Worm (Caenorhabditis elegans) whole organism, mixed stage, embryonic: ENCODE results near the gene rpb-2.
A peak's percentile ranks its signal among the peaks of the same experiment; 100 is the strongest.

Experiments
- M03D4.4 ChIP-seq: sonication (generic microtip); optimal IDR thresholded peaks from 2 replicates; lab custom pipeline; 2017; ENCODE audit warnings: mild to moderate bottlenecking, missing genetic modification characterization, missing compliant biosample characterization
- bed-3 ChIP-seq: fragments of 200-800 bp; sonication (Bioruptor generic); optimal IDR thresholded peaks from 3 replicates; lab custom pipeline; 2018; ENCODE audit warnings: mild to moderate bottlenecking, missing genetic modification characterization, moderate library complexity, missing compliant biosample characterization
- blmp-1 ChIP-seq: fragments of 150-350 bp; optimal IDR thresholded peaks from 2 replicates; lab custom pipeline; 2014; ENCODE audit warnings: missing biosample characterization, missing genetic modification characterization
- ceh-39 ChIP-seq: fragments of 150-350 bp; optimal IDR thresholded peaks from 2 replicates; lab custom pipeline; 2014; ENCODE audit warnings: missing biosample characterization, missing genetic modification characterization
- ceh-43 ChIP-seq: fragments of 200-800 bp; sonication (Bioruptor generic); optimal IDR thresholded peaks from 2 replicates; lab custom pipeline; 2018; ENCODE audit warnings: mild to moderate bottlenecking, missing genetic modification characterization, moderate library complexity, missing compliant biosample characterization
- ceh-83 ChIP-seq: fragments of 200-800 bp; sonication (Bioruptor generic); optimal IDR thresholded peaks from 2 replicates; lab custom pipeline; 2018; ENCODE audit warnings: mild to moderate bottlenecking, missing genetic modification characterization, missing compliant biosample characterization
- ces-1 ChIP-seq: fragments of 150-350 bp; optimal IDR thresholded peaks from 2 replicates; lab custom pipeline; 2014; ENCODE audit warnings: missing biosample characterization, missing genetic modification reagents, missing genetic modification characterization
- cnd-1 ChIP-seq: fragments of 200-800 bp; sonication (Bioruptor generic); optimal IDR thresholded peaks from 2 replicates; lab custom pipeline; 2018; ENCODE audit warnings: mild to moderate bottlenecking, missing genetic modification characterization, missing compliant biosample characterization
- drap-1 ChIP-seq: fragments of 200-800 bp; sonication (Bioruptor generic); optimal IDR thresholded peaks from 3 replicates; lab custom pipeline; 2018; ENCODE audit warnings: mild to moderate bottlenecking, missing genetic modification characterization, missing compliant biosample characterization
- elt-1 ChIP-seq: sonication (generic microtip); optimal IDR thresholded peaks from 2 replicates; lab custom pipeline; 2017; ENCODE audit warnings: missing genetic modification characterization, mild to moderate bottlenecking, missing compliant biosample characterization, antibody characterized with exemption, moderate library complexity, borderline replicate concordance; ENCODE audit not compliant: insufficient read depth
- elt-3 ChIP-seq: fragments of 150-350 bp; optimal IDR thresholded peaks from 2 replicates; lab custom pipeline; 2014; ENCODE audit warnings: missing biosample characterization, missing genetic modification characterization
- flh-1 ChIP-seq: fragments of 200-800 bp; sonication (Bioruptor generic); optimal IDR thresholded peaks from 2 replicates; lab custom pipeline; 2018; ENCODE audit warnings: mild to moderate bottlenecking, missing genetic modification characterization, moderate library complexity, missing compliant biosample characterization
- ham-2 ChIP-seq: fragments of 200-800 bp; sonication (Bioruptor generic); optimal IDR thresholded peaks from 2 replicates; lab custom pipeline; 2018; ENCODE audit warnings: mild to moderate bottlenecking, missing genetic modification characterization, missing compliant biosample characterization
- hlh-1 ChIP-seq: fragments of 150-350 bp; optimal IDR thresholded peaks from 2 replicates; lab custom pipeline; 2014; ENCODE audit warnings: missing biosample characterization, missing genetic modification reagents, missing genetic modification characterization
- lin-13 ChIP-seq: fragments of 150-350 bp; optimal IDR thresholded peaks from 2 replicates; lab custom pipeline; 2014; ENCODE audit warnings: missing biosample characterization, missing genetic modification characterization
- lin-32 ChIP-seq: fragments of 200-800 bp; sonication (Bioruptor generic); optimal IDR thresholded peaks from 2 replicates; lab custom pipeline; 2018; ENCODE audit warnings: mild to moderate bottlenecking, missing genetic modification characterization, missing compliant biosample characterization
- lsy-2 ChIP-seq: fragments of 150-350 bp; optimal IDR thresholded peaks from 2 replicates; lab custom pipeline; 2014; ENCODE audit warnings: missing biosample characterization, missing genetic modification characterization
- mab-5 ChIP-seq: fragments of 150-350 bp; optimal IDR thresholded peaks from 2 replicates; lab custom pipeline; 2014; ENCODE audit warnings: missing biosample characterization, missing genetic modification characterization
- mep-1 ChIP-seq: fragments of 150-350 bp; optimal IDR thresholded peaks from 2 replicates; lab custom pipeline; 2017; ENCODE audit warnings: missing biosample characterization, missing genetic modification reagents, missing genetic modification characterization, inconsistent platforms
- mls-2 ChIP-seq: sonication (generic microtip); optimal IDR thresholded peaks from 2 replicates; lab custom pipeline; 2016; ENCODE audit warnings: mild to moderate bottlenecking, missing genetic modification characterization, moderate library complexity, missing compliant biosample characterization
- nhr-12 ChIP-seq: fragments of 150-350 bp; optimal IDR thresholded peaks from 2 replicates; lab custom pipeline; 2014; ENCODE audit warnings: missing biosample characterization, missing genetic modification characterization
- nhr-2 ChIP-seq: fragments of 150-350 bp; optimal IDR thresholded peaks from 2 replicates; lab custom pipeline; 2014; ENCODE audit warnings: missing biosample characterization, missing genetic modification characterization
- nhr-237 ChIP-seq: fragments of 150-350 bp; optimal IDR thresholded peaks from 2 replicates; lab custom pipeline; 2014; ENCODE audit warnings: missing biosample characterization, missing genetic modification characterization
- nhr-28 ChIP-seq: fragments of 150-350 bp; optimal IDR thresholded peaks from 2 replicates; lab custom pipeline; 2014; ENCODE audit warnings: missing biosample characterization, missing genetic modification characterization
- nhr-76 ChIP-seq: sonication (generic microtip); optimal IDR thresholded peaks from 2 replicates; lab custom pipeline; 2017; ENCODE audit warnings: missing biosample characterization, missing genetic modification characterization
- pha-4 ChIP-seq: fragments of 150-350 bp; optimal IDR thresholded peaks from 2 replicates; lab custom pipeline; 2018; ENCODE audit warnings: missing biosample characterization, missing genetic modification reagents, missing genetic modification characterization
- sem-2 ChIP-seq: fragments of 200-800 bp; sonication (Bioruptor generic); optimal IDR thresholded peaks from 2 replicates; lab custom pipeline; 2018; ENCODE audit warnings: mild to moderate bottlenecking, missing genetic modification characterization, missing compliant biosample characterization
- snpc-4 ChIP-seq: fragments of 150-350 bp; optimal IDR thresholded peaks from 2 replicates; lab custom pipeline; 2014; ENCODE audit warnings: missing biosample characterization, missing genetic modification characterization
- sptf-1 ChIP-seq: sonication (generic microtip); optimal IDR thresholded peaks from 2 replicates; lab custom pipeline; 2017; ENCODE audit warnings: mild to moderate bottlenecking, missing genetic modification characterization, moderate library complexity, missing compliant biosample characterization
- tbx-8 ChIP-seq: fragments of 200-800 bp; sonication (Bioruptor generic); optimal IDR thresholded peaks from 2 replicates; lab custom pipeline; 2018; ENCODE audit warnings: mild to moderate bottlenecking, missing genetic modification characterization, moderate library complexity, missing compliant biosample characterization
- unc-120 ChIP-seq: sonication (generic microtip); optimal IDR thresholded peaks from 2 replicates; lab custom pipeline; 2017; ENCODE audit warnings: missing genetic modification characterization, missing compliant biosample characterization; ENCODE audit not compliant: poor library complexity, severe bottlenecking
- unc-39 ChIP-seq: fragments of 150-350 bp; optimal IDR thresholded peaks from 2 replicates; lab custom pipeline; 2014; ENCODE audit warnings: missing biosample characterization, missing genetic modification characterization
- unc-62 ChIP-seq: fragments of 150-350 bp; optimal IDR thresholded peaks from 2 replicates; lab custom pipeline; 2014; ENCODE audit warnings: missing biosample characterization, missing genetic modification reagents, missing genetic modification characterization
- zip-8 ChIP-seq: fragments of 150-350 bp; optimal IDR thresholded peaks from 2 replicates; lab custom pipeline; 2014; ENCODE audit warnings: missing biosample characterization, missing genetic modification characterization
- ztf-11 ChIP-seq: fragments of 150-350 bp; optimal IDR thresholded peaks from 2 replicates; lab custom pipeline; 2014; ENCODE audit warnings: missing biosample characterization, missing genetic modification characterization

The rpb-2 gene

ce11 chrIII:4956566-4956965 lies 17.2 kb downstream of the rpb-2 start, which contains the start of gene C26E6.1:
C26E6.1 (plus strand) TSS chrIII:4956866.
- TF ChIP-seq M03D4.4 (no peak), unc-39 (no peak), zip-8 (tag; lab: Kevin White, UChicago) (no peak), lin-13 (tag; lab: Kevin White, UChicago) (no peak), hlh-1 (no peak), ham-2 (GFP tag; lab: Kevin White, UChicago) (no peak)
- TF ChIP-seq, all 35 proteins: peak for 0

- TF ChIP-seq unc-39 = no peak
- TF ChIP-seq drap-1 = no peak
- no peak for TF ChIP-seq cnd-1 (tag; lab: Kevin White, UChicago)
- no peak for TF ChIP-seq pha-4 (tag; lab: Kevin White, UChicago)
- no peak for TF ChIP-seq elt-1 (tag; lab: Kevin White, UChicago)
- TF ChIP-seq unc-62 (GFP tag; lab: Kevin White, UChicago) = no peak
- TF ChIP-seq ceh-43 = no peak
- no peak for TF ChIP-seq lin-13 (tag; lab: Kevin White, UChicago)
- TF ChIP-seq elt-3 = no peak
- TF ChIP-seq nhr-12 (tag; lab: Kevin White, UChicago) = no peak
- TF ChIP-seq hlh-1 = no peak
- TF ChIP-seq nhr-76 (tag; lab: Kevin White, UChicago) = no peak
- TF ChIP-seq flh-1 (GFP tag; lab: Kevin White, UChicago) = no peak
- no peak for TF ChIP-seq zip-8 (tag; lab: Kevin White, UChicago)
- TF ChIP-seq sptf-1 (tag; lab: Kevin White, UChicago) = no peak
- TF ChIP-seq ceh-39 = no peak
- no peak for TF ChIP-seq nhr-2 (tag; lab: Kevin White, UChicago)
- TF ChIP-seq unc-120 (tag; lab: Kevin White, UChicago) = no peak
Observed at ce11 chrIII:4960204-4960603, 20.8 kb downstream of the rpb-2 start, which contains the start of gene C27F2.4. C27F2.4 (minus strand) TSS chrIII:4960304.

ce11 chrIII:4961281-4961680 lies 21.9 kb downstream of the rpb-2 start:
- no peak for TF ChIP-seq hlh-1
- TF ChIP-seq lin-32 (GFP tag; lab: Kevin White, UChicago) = no peak
- no peak for TF ChIP-seq flh-1 (GFP tag; lab: Kevin White, UChicago)

ce11 chrIII:4962393-4962792 lies 23.0 kb downstream of the rpb-2 start, which contains the start of gene vps-22:
vps-22 (minus strand) TSS chrIII:4962493.
- TF ChIP-seq nhr-237 (tag; lab: Kevin White, UChicago) (no peak), unc-62 (GFP tag; lab: Kevin White, UChicago) (no peak), sptf-1 (tag; lab: Kevin White, UChicago) (no peak), blmp-1 (tag; lab: Kevin White, UChicago) (no peak), lin-13 (tag; lab: Kevin White, UChicago) (no peak), ceh-39 (no peak), lin-32 (GFP tag; lab: Kevin White, UChicago) (no peak), mls-2 (no peak), pha-4 (tag; lab: Kevin White, UChicago) (no peak), ztf-11 (tag; lab: Kevin White, UChicago) (no peak)

ce11 chrIII:4962886-4963285 lies 23.5 kb downstream of the rpb-2 start, which contains the start of gene C27F2.9:
C27F2.9 (minus strand) TSS chrIII:4963044.
- TF ChIP-seq ceh-39 (peak; percentile 62), nhr-12 (tag; lab: Kevin White, UChicago) (no peak), lin-13 (tag; lab: Kevin White, UChicago) (peak; percentile 71), lsy-2 (tag; lab: Kevin White, UChicago) (peak; percentile 80), nhr-76 (tag; lab: Kevin White, UChicago) (no peak), blmp-1 (tag; lab: Kevin White, UChicago) (no peak), unc-120 (tag; lab: Kevin White, UChicago) (peak; percentile 1), sem-2 (GFP tag; lab: Kevin White, UChicago) (no peak), flh-1 (GFP tag; lab: Kevin White, UChicago) (no peak), snpc-4 (no peak), elt-3 (no peak), M03D4.4 (peak; percentile 52), cnd-1 (tag; lab: Kevin White, UChicago) (peak; percentile 12), drap-1 (peak; percentile 25), nhr-2 (tag; lab: Kevin White, UChicago) (peak; percentile 16), elt-1 (tag; lab: Kevin White, UChicago) (no peak), lin-32 (GFP tag; lab: Kevin White, UChicago) (no peak), ceh-83 (GFP tag; lab: Kevin White, UChicago) (peak; percentile 63), zip-8 (tag; lab: Kevin White, UChicago) (no peak), ces-1 (GFP tag; lab: Kevin White, UChicago) (peak; percentile 73), unc-39 (no peak), tbx-8 (GFP tag; lab: Kevin White, UChicago) (no peak), ceh-43 (peak; percentile 22), unc-62 (GFP tag; lab: Kevin White, UChicago) (no peak), hlh-1 (peak; percentile 3), nhr-28 (tag; lab: Kevin White, UChicago) (no peak), mep-1 (tag; lab: Kevin White, UChicago) (peak; percentile 88), bed-3 (no peak), mls-2 (peak; percentile 24), nhr-237 (tag; lab: Kevin White, UChicago) (peak; percentile 73), ztf-11 (tag; lab: Kevin White, UChicago) (no peak), mab-5 (tag; lab: Kevin White, UChicago) (no peak), sptf-1 (tag; lab: Kevin White, UChicago) (peak; percentile 76)
